Fruit fly (Drosophila melanogaster) whole organism, embryonic: ENCODE results near the gene Mks1.

Source experiments
- CG10147 ChIP-seq: fragments of 200-800 bp; sonication (Bioruptor generic); optimal IDR thresholded peaks from 2 replicates; lab custom pipeline; 2019; ENCODE audit warnings: missing biosample characterization, mild to moderate bottlenecking, missing genetic modification characterization, moderate library complexity
- CG10321 ChIP-seq: fragments of 200-800 bp; sonication (Bioruptor generic); IDR thresholded peaks from 2 replicates; pipeline ENCODE4 v1.3.6; 2022; ENCODE audit warnings: missing biosample characterization, missing genetic modification characterization
- CG10431 ChIP-seq: fragments of 200-800 bp; sonication (Bioruptor generic); optimal IDR thresholded peaks from 3 replicates; lab custom pipeline; 2018; ENCODE audit warnings: missing biosample characterization, mild to moderate bottlenecking, missing genetic modification characterization
- CG10543 ChIP-seq: fragments of 200-800 bp; sonication (Bioruptor generic); optimal IDR thresholded peaks from 3 replicates; lab custom pipeline; 2017; ENCODE audit warnings: missing biosample characterization, mild to moderate bottlenecking, missing genetic modification characterization, moderate library complexity
- CG1233 ChIP-seq: fragments of 200-800 bp; sonication (Bioruptor generic); optimal IDR thresholded peaks from 4 replicates; lab custom pipeline; 2018; ENCODE audit warnings: missing biosample characterization, mild to moderate bottlenecking, missing genetic modification characterization
- CG12942 ChIP-seq: fragments of 200-800 bp; sonication (Bioruptor generic); optimal IDR thresholded peaks from 3 replicates; lab custom pipeline; 2016; ENCODE audit warnings: missing biosample characterization, missing genetic modification characterization
- CG14014 ChIP-seq: fragments of 200-800 bp; sonication (Bioruptor generic); IDR thresholded peaks from 2 replicates; pipeline ENCODE4 v1.3.6; 2022; ENCODE audit warnings: missing biosample characterization, missing genetic modification characterization
- CG14965 ChIP-seq: fragments of 200-800 bp; sonication (Bioruptor generic); optimal IDR thresholded peaks from 2 replicates; lab custom pipeline; 2016; ENCODE audit warnings: missing biosample characterization, missing genetic modification characterization, borderline replicate concordance
- CG1602 ChIP-seq: fragments of 200-800 bp; sonication (Bioruptor generic); optimal IDR thresholded peaks from 3 replicates; lab custom pipeline; 2016; ENCODE audit warnings: missing biosample characterization, missing genetic modification characterization
- CG16813 ChIP-seq: fragments of 200-800 bp; sonication (Bioruptor generic); IDR thresholded peaks from 3 replicates; pipeline ENCODE4 v1.3.6; 2022; ENCODE audit warnings: missing biosample characterization, missing genetic modification characterization; ENCODE audit not compliant: partially characterized antibody
- CG17361 ChIP-seq: fragments of 200-800 bp; sonication (Bioruptor generic); IDR thresholded peaks from 3 replicates; pipeline ENCODE4 v1.3.6; 2022; ENCODE audit warnings: missing biosample characterization, missing genetic modification characterization
- CG30403 ChIP-seq: fragments of 200-800 bp; sonication (Bioruptor generic); optimal IDR thresholded peaks from 3 replicates; lab custom pipeline; 2016; ENCODE audit warnings: missing biosample characterization, missing genetic modification characterization
- CG31388 ChIP-seq: fragments of 200-800 bp; sonication (Bioruptor generic); optimal IDR thresholded peaks from 2 replicates; lab custom pipeline; 2016; ENCODE audit warnings: missing biosample characterization, missing genetic modification characterization
- CG34376 ChIP-seq: fragments of 200-800 bp; sonication (Bioruptor generic); optimal IDR thresholded peaks from 2 replicates; lab custom pipeline; 2018; ENCODE audit warnings: missing biosample characterization, mild to moderate bottlenecking, missing genetic modification characterization
- CG3726 ChIP-seq: fragments of 200-800 bp; sonication (Bioruptor generic); IDR thresholded peaks from 3 replicates; pipeline ENCODE4, ENCODE4 v1.3.6; 2022; ENCODE audit warnings: missing biosample characterization, missing genetic modification characterization
- CG4404 ChIP-seq: fragments of 200-800 bp; sonication (Bioruptor generic); IDR thresholded peaks from 2 replicates; pipeline ENCODE4 v1.3.6; 2022; ENCODE audit warnings: missing biosample characterization, missing genetic modification characterization
- CG7745 ChIP-seq: fragments of 200-800 bp; sonication (Bioruptor generic); optimal IDR thresholded peaks from 2 replicates; lab custom pipeline; 2018; ENCODE audit warnings: missing biosample characterization, mild to moderate bottlenecking, missing genetic modification characterization, moderate library complexity
- CG7928 ChIP-seq: fragments of 200-800 bp; sonication (Bioruptor generic); optimal IDR thresholded peaks from 2 replicates; lab custom pipeline; 2017; ENCODE audit warnings: missing biosample characterization, mild to moderate bottlenecking, missing genetic modification characterization
- CG9817 ChIP-seq: fragments of 200-800 bp; sonication (Bioruptor generic); optimal IDR thresholded peaks from 2 replicates; lab custom pipeline; 2018; ENCODE audit warnings: missing biosample characterization, mild to moderate bottlenecking, missing genetic modification characterization, moderate library complexity
- CrebB ChIP-seq: fragments of 200-800 bp; sonication (Bioruptor generic); optimal IDR thresholded peaks from 3 replicates; lab custom pipeline; 2018; ENCODE audit warnings: missing biosample characterization, mild to moderate bottlenecking, missing genetic modification characterization
- Dfd ChIP-seq, 2 experiments: fragments of >200 bp; optimal IDR thresholded peaks; 2 replicates each; lab custom pipeline; 2017; ENCODE audit warnings: missing biosample characterization in 2 of 2, missing genetic modification characterization in 2 of 2
- Gsc ChIP-seq: fragments of 200-800 bp; sonication (Bioruptor generic); IDR thresholded peaks from 2 replicates; pipeline ENCODE4 v1.3.6; 2022; ENCODE audit warnings: missing biosample characterization, missing genetic modification characterization
- Gug ChIP-seq: fragments of 200-800 bp; sonication (Bioruptor generic); IDR thresholded peaks from 4 replicates; pipeline ENCODE4 v1.3.6; 2022; ENCODE audit warnings: missing biosample characterization, missing genetic modification characterization
- Kr ChIP-seq: fragments of 200-800 bp; sonication (Bioruptor generic); optimal IDR thresholded peaks from 2 replicates; lab custom pipeline; 2017; ENCODE audit warnings: missing biosample characterization, mild to moderate bottlenecking, missing genetic modification characterization
- Meics ChIP-seq: fragments of 200-800 bp; sonication (Bioruptor generic); optimal IDR thresholded peaks from 2 replicates; lab custom pipeline; 2017; ENCODE audit warnings: missing biosample characterization, mild to moderate bottlenecking, missing genetic modification characterization
- Mrtf ChIP-seq: fragments of 200-800 bp; sonication (Bioruptor generic); IDR thresholded peaks from 3 replicates; pipeline ENCODE4 v1.3.6; 2022; ENCODE audit warnings: missing biosample characterization, missing genetic modification characterization
- Nf-YC ChIP-seq: fragments of 200-800 bp; optimal IDR thresholded peaks from 3 replicates; lab custom pipeline; 2019; ENCODE audit warnings: missing biosample characterization, mild to moderate bottlenecking, missing genetic modification characterization, moderate library complexity
- Opbp ChIP-seq: fragments of 200-800 bp; sonication (Bioruptor generic); IDR thresholded peaks from 3 replicates; pipeline ENCODE4 v1.3.6; 2022; ENCODE audit warnings: missing biosample characterization, missing genetic modification characterization; ENCODE audit not compliant: partially characterized antibody
- Xrp1 ChIP-seq: fragments of 200-800 bp; sonication (Bioruptor generic); IDR thresholded peaks from 2 replicates; pipeline ENCODE4 v1.3.6; 2022; ENCODE audit warnings: missing biosample characterization, missing genetic modification characterization
- ara ChIP-seq: fragments of 200-800 bp; sonication (Bioruptor generic); IDR thresholded peaks from 2 replicates; pipeline ENCODE4 v1.3.6; 2022; ENCODE audit warnings: missing biosample characterization, missing genetic modification characterization
- da ChIP-seq: fragments of 200-800 bp; sonication (Bioruptor generic); optimal IDR thresholded peaks from 2 replicates; lab custom pipeline; 2016; ENCODE audit warnings: missing biosample characterization, missing genetic modification characterization
- dimm ChIP-seq: fragments of 200-800 bp; sonication (Bioruptor generic); IDR thresholded peaks from 2 replicates; pipeline ENCODE4 v1.3.6; 2022; ENCODE audit warnings: missing biosample characterization, missing genetic modification characterization
- fd96Cb ChIP-seq: fragments of 200-800 bp; sonication (Bioruptor generic); optimal IDR thresholded peaks from 2 replicates; lab custom pipeline; 2018; ENCODE audit warnings: missing biosample characterization, mild to moderate bottlenecking, missing genetic modification characterization, moderate library complexity
- gcm2 ChIP-seq: fragments of 200-800 bp; sonication (Bioruptor generic); optimal IDR thresholded peaks from 2 replicates; lab custom pipeline; 2016; ENCODE audit warnings: missing biosample characterization, missing genetic modification characterization
- grn ChIP-seq: fragments of 200-800 bp; sonication (Bioruptor generic); optimal IDR thresholded peaks from 3 replicates; lab custom pipeline; 2017; ENCODE audit warnings: missing biosample characterization, missing genetic modification characterization
- hbn ChIP-seq: fragments of 200-800 bp; sonication (Bioruptor generic); IDR thresholded peaks from 2 replicates; pipeline ENCODE4 v1.3.6; 2022; ENCODE audit warnings: missing biosample characterization, missing genetic modification characterization; ENCODE audit not compliant: partially characterized antibody
- kay ChIP-seq: fragments of 200-800 bp; sonication (Bioruptor generic); optimal IDR thresholded peaks from 2 replicates; lab custom pipeline; 2016; ENCODE audit warnings: missing biosample characterization, missing genetic modification characterization
- lbe ChIP-seq: fragments of 200-800 bp; sonication (Bioruptor generic); optimal IDR thresholded peaks from 2 replicates; lab custom pipeline; 2016; ENCODE audit warnings: missing biosample characterization, mild to moderate bottlenecking, missing genetic modification characterization
- nau ChIP-seq: fragments of 200-800 bp; sonication (Bioruptor generic); optimal IDR thresholded peaks from 3 replicates; lab custom pipeline; 2017; ENCODE audit warnings: missing biosample characterization, mild to moderate bottlenecking, missing genetic modification characterization, missing genetic modification reagents
- odd ChIP-seq: fragments of 200-800 bp; sonication (Bioruptor generic); optimal IDR thresholded peaks from 2 replicates; lab custom pipeline; 2017; ENCODE audit warnings: missing biosample characterization, mild to moderate bottlenecking, missing genetic modification characterization
- onecut ChIP-seq: fragments of 200-800 bp; sonication (Bioruptor generic); IDR thresholded peaks from 2 replicates; pipeline ENCODE4 v1.3.6; 2022; ENCODE audit warnings: missing biosample characterization, missing genetic modification characterization
- prd ChIP-seq, 3 experiments: fragments of >200 bp in 2 of 3; fragments of 200-800 bp in 1 of 3; sonication (Bioruptor generic) in 1 of 3; optimal IDR thresholded peaks in 2 of 3; IDR thresholded peaks in 1 of 3; 2 replicates in 2 of 3; 3 replicates in 1 of 3; pipeline versions ENCODE4 v1.3.6 to Lab custom; 2017 to 2022; ENCODE audit warnings: missing biosample characterization in 1 of 3, missing genetic modification characterization in 1 of 3
- pzg ChIP-seq: fragments of 200-800 bp; sonication (Bioruptor generic); optimal IDR thresholded peaks from 3 replicates; lab custom pipeline; 2018; ENCODE audit warnings: missing biosample characterization, mild to moderate bottlenecking, missing genetic modification characterization, moderate library complexity
- sc ChIP-seq, 3 experiments: fragments of >200 bp in 2 of 3; fragments of 200-800 bp in 1 of 3; sonication (Bioruptor generic) in 1 of 3; optimal IDR thresholded peaks; 2 replicates in 2 of 3; 3 replicates in 1 of 3; lab custom pipeline; 2017; ENCODE audit warnings: mild to moderate bottlenecking in 1 of 3, missing biosample characterization in 1 of 3, missing genetic modification characterization in 1 of 3, missing genetic modification reagents in 1 of 3
- sd ChIP-seq: fragments of 200-800 bp; sonication (Bioruptor generic); optimal IDR thresholded peaks from 3 replicates; lab custom pipeline; 2018; ENCODE audit warnings: missing biosample characterization, mild to moderate bottlenecking, missing genetic modification characterization, moderate library complexity
- so ChIP-seq: fragments of 200-800 bp; sonication (Bioruptor generic); IDR thresholded peaks from 3 replicates; pipeline ENCODE4 v1.3.6; 2022; ENCODE audit warnings: missing biosample characterization, missing genetic modification characterization
- sr ChIP-seq: fragments of 200-800 bp; sonication (Bioruptor generic); IDR thresholded peaks from 3 replicates; pipeline ENCODE4 v1.3.6; 2022; ENCODE audit warnings: missing biosample characterization, missing genetic modification characterization
- trh ChIP-seq: fragments of 200-800 bp; sonication (Bioruptor generic); optimal IDR thresholded peaks from 2 replicates; lab custom pipeline; 2016; ENCODE audit warnings: missing biosample characterization, missing genetic modification characterization
- wor ChIP-seq: fragments of 200-800 bp; sonication (Bioruptor generic); IDR thresholded peaks from 2 replicates; pipeline ENCODE4 v1.3.6; 2022; ENCODE audit warnings: missing biosample characterization, missing genetic modification characterization

Gene Mks1

dm6 chrX:12466541-12467240, 29.7 kb downstream of the Mks1 start (continued):
- TF ChIP-seq Dfd (GFP tag; optimal IDR thresholded peaks at IDR 0.05; lab: Kevin White, UChicago): no peak
- TF ChIP-seq CG10543: peak; percentile 45
- TF ChIP-seq Xrp1: 0 out of 2 replicates have a peak, but pooled peaks have one; percentile 5
- no peak for TF ChIP-seq Kr (GFP tag; lab: Kevin White, UChicago)
- peak; percentile 56 for TF ChIP-seq CG10147 (GFP tag; lab: Kevin White, UChicago)
- no peak for TF ChIP-seq da (GFP tag; lab: Kevin White, UChicago)
- TF ChIP-seq CG7745 (tag; lab: Kevin White, UChicago): no peak
- peak; percentile 39 for TF ChIP-seq Nf-YC (tag; lab: Kevin White, UChicago)
- TF ChIP-seq CG31388 (GFP tag; lab: Kevin White, UChicago): no peak
- no peak for TF ChIP-seq ara (GFP tag; lab: Robert Waterston, UW)
- no peak for TF ChIP-seq pzg (GFP tag; lab: Kevin White, UChicago)
- no peak for TF ChIP-seq CG10321 (GFP tag; lab: Robert Waterston, UW)
- TF ChIP-seq dimm: no peak
- no peak for TF ChIP-seq CG4404 (GFP tag; lab: Robert Waterston, UW)
- TF ChIP-seq Mrtf (GFP tag; lab: Robert Waterston, UW): 0 out of 3 replicates have a peak, but pooled peaks have one; percentile 15
- no peak for TF ChIP-seq prd (optimal IDR thresholded peaks at IDR 0.05; lab: Kevin White, UChicago)
- TF ChIP-seq prd (GFP tag; IDR thresholded peaks at IDR 0.05; lab: Robert Waterston, UW): peak; percentile 39; the same call in 2 of the 3 replicates
- TF ChIP-seq sd (tag; lab: Kevin White, UChicago): no peak
- no peak; the same call in 1 of the 2 replicates for TF ChIP-seq onecut (GFP tag; lab: Robert Waterston, UW)
- peak; percentile 63 for TF ChIP-seq Meics
- TF ChIP-seq grn (GFP tag; lab: Kevin White, UChicago): no peak
- no peak for TF ChIP-seq CG10431 (GFP tag; lab: Kevin White, UChicago)
- TF ChIP-seq CG34376 (GFP tag; lab: Kevin White, UChicago): peak; percentile 23
- TF ChIP-seq sc (optimal IDR thresholded peaks at IDR 0.05; lab: Kevin White, UChicago): no peak
- TF ChIP-seq sc (GFP tag; optimal IDR thresholded peaks at IDR 0.05; lab: Kevin White, UChicago): no peak
- TF ChIP-seq CG30403 (GFP tag; lab: Kevin White, UChicago): peak; percentile 65
- TF ChIP-seq sr (GFP tag; lab: Robert Waterston, UW): no peak
- peak; percentile 39 for TF ChIP-seq odd (GFP tag; lab: Kevin White, UChicago)
- no peak for TF ChIP-seq CrebB (tag; lab: Kevin White, UChicago)
- no peak for TF ChIP-seq CG16813 (GFP tag; lab: Robert Waterston, UW)
- TF ChIP-seq CG17361: peak; percentile 66; the same call in 2 of the 3 replicates
- peak; percentile 39 for TF ChIP-seq CG9817 (tag; lab: Kevin White, UChicago)
- no peak for TF ChIP-seq CG14965 (GFP tag; lab: Kevin White, UChicago)
- TF ChIP-seq CG12942 (GFP tag; lab: Kevin White, UChicago): no peak
- TF ChIP-seq kay (GFP tag; lab: Kevin White, UChicago): no peak
- TF ChIP-seq CG1602: peak; percentile 38
- no peak for TF ChIP-seq nau
- TF ChIP-seq CG7928 (GFP tag; lab: Kevin White, UChicago): no peak
- TF ChIP-seq CG14014 (GFP tag; lab: Robert Waterston, UW): peak; percentile 45
- TF ChIP-seq Gug: no peak
- peak; percentile 48 for TF ChIP-seq fd96Cb (tag; lab: Kevin White, UChicago)
- TF ChIP-seq CG3726: no peak
- no peak for TF ChIP-seq hbn (GFP tag; lab: Robert Waterston, UW)
- no peak for TF ChIP-seq so (GFP tag; lab: Robert Waterston, UW)
- TF ChIP-seq CG1233: peak; percentile 36
- TF ChIP-seq gcm2 (GFP tag; lab: Kevin White, UChicago): no peak
- TF ChIP-seq Opbp (GFP tag; lab: Robert Waterston, UW): no peak
- no peak for TF ChIP-seq trh
- TF ChIP-seq lbe (GFP tag; lab: Kevin White, UChicago): no peak
- TF ChIP-seq Gsc (GFP tag; lab: Robert Waterston, UW): no peak
- TF ChIP-seq wor (GFP tag; lab: Robert Waterston, UW): no peak
